Worm (Caenorhabditis elegans) whole organism, L4 larva: ENCODE measurements around the gene hmg-1.1.
A peak's percentile ranks its signal among the peaks of the same experiment; 100 is the strongest.

Experiments used
- F26F4.8 ChIP-seq: fragments of 200-800 bp; sonication (Bioruptor generic); conservative IDR thresholded peaks from 2 replicates; pipeline ENCODE4 v1.3.6; 2022; ENCODE audit warnings: missing genetic modification characterization, missing compliant biosample characterization
- F37D6.2 ChIP-seq: sonication (generic microtip); optimal IDR thresholded peaks from 2 replicates; lab custom pipeline; 2016; ENCODE audit warnings: mild to moderate bottlenecking, missing genetic modification characterization, missing compliant biosample characterization
- R02D3.7 ChIP-seq: fragments of 150-350 bp; sonication (generic microtip); optimal IDR thresholded peaks from 3 replicates; lab custom pipeline; 2014; ENCODE audit warnings: missing biosample characterization, missing genetic modification characterization
- T20F7.1 ChIP-seq: fragments of 200-800 bp; sonication (Bioruptor generic); optimal IDR thresholded peaks from 2 replicates; lab custom pipeline; 2018; ENCODE audit warnings: mild to moderate bottlenecking, missing genetic modification characterization, missing compliant biosample characterization
- T26A8.4 ChIP-seq: fragments of 200-800 bp; sonication (Bioruptor generic); IDR thresholded peaks from 2 replicates; pipeline ENCODE4 v1.3.6; 2022; ENCODE audit warnings: missing genetic modification characterization, missing compliant biosample characterization
- aha-1 ChIP-seq: fragments of 150-350 bp; peaks from one replicate; lab custom pipeline; 2014; ENCODE audit warnings: missing biosample characterization, missing genetic modification characterization
- ama-1 ChIP-seq: fragments of 150-350 bp; optimal IDR thresholded peaks from 2 replicates; lab custom pipeline; 2014; ENCODE audit warnings: inconsistent platforms, mixed read lengths
- ceh-20 ChIP-seq: fragments of 200-800 bp; sonication (Bioruptor generic); IDR thresholded peaks from 2 replicates; pipeline ENCODE4 v1.3.6; 2022; ENCODE audit warnings: missing genetic modification reagents, missing genetic modification characterization, missing compliant biosample characterization
- ceh-32 ChIP-seq: sonication (generic microtip); optimal IDR thresholded peaks from 2 replicates; lab custom pipeline; 2016; ENCODE audit warnings: mild to moderate bottlenecking, missing genetic modification characterization, missing compliant biosample characterization; ENCODE audit not compliant: poor library complexity
- cey-2 ChIP-seq: sonication (generic microtip); optimal IDR thresholded peaks from 3 replicates; lab custom pipeline; 2017; ENCODE audit warnings: missing genetic modification characterization, mild to moderate bottlenecking, missing compliant biosample characterization, antibody characterized with exemption, borderline replicate concordance; ENCODE audit not compliant: insufficient read depth
- ctbp-1 ChIP-seq: fragments of 200-800 bp; sonication (Bioruptor generic); IDR thresholded peaks from 2 replicates; pipeline ENCODE4 v1.3.6; 2022; ENCODE audit warnings: missing genetic modification reagents, missing genetic modification characterization, missing compliant biosample characterization
- daf-12 ChIP-seq: fragments of 150-350 bp; optimal IDR thresholded peaks from 2 replicates; lab custom pipeline; 2014; ENCODE audit warnings: missing biosample characterization, missing genetic modification reagents, missing genetic modification characterization
- daf-8 ChIP-seq: fragments of 200-800 bp; sonication (Bioruptor generic); IDR thresholded peaks from 2 replicates; pipeline ENCODE4 v1.3.6; 2022; ENCODE audit warnings: missing genetic modification characterization, missing compliant biosample characterization
- dmd-6 ChIP-seq: fragments of 200-800 bp; sonication (Bioruptor generic); IDR thresholded peaks from 2 replicates; pipeline ENCODE4 v1.3.6; 2022; ENCODE audit warnings: missing genetic modification reagents, missing genetic modification characterization, missing compliant biosample characterization
- dmd-9 ChIP-seq: fragments of 200-800 bp; sonication (Bioruptor generic); IDR thresholded peaks from 2 replicates; pipeline ENCODE4 v1.3.6; 2022; ENCODE audit warnings: missing genetic modification reagents, missing genetic modification characterization, missing compliant biosample characterization
- duxl-1 ChIP-seq: sonication (generic microtip); optimal IDR thresholded peaks from 2 replicates; lab custom pipeline; 2016; ENCODE audit warnings: mild to moderate bottlenecking, missing genetic modification characterization, moderate library complexity, missing compliant biosample characterization; ENCODE audit not compliant: poor library complexity
- egl-27 ChIP-seq: sonication (generic microtip); optimal IDR thresholded peaks from 3 replicates; lab custom pipeline; 2017; ENCODE audit warnings: missing biosample characterization, missing genetic modification reagents, missing genetic modification characterization
- fos-1 ChIP-seq: fragments of 150-350 bp; optimal IDR thresholded peaks from 2 replicates; lab custom pipeline; 2014; ENCODE audit warnings: missing biosample characterization, missing genetic modification characterization
- gei-8 ChIP-seq: fragments of 200-800 bp; sonication (Bioruptor generic); optimal IDR thresholded peaks from 2 replicates; lab custom pipeline; 2018; ENCODE audit warnings: mild to moderate bottlenecking, missing genetic modification characterization, missing compliant biosample characterization
- hif-1 ChIP-seq, 2 experiments: sonication (generic microtip); optimal IDR thresholded peaks; 2 replicates each; lab custom pipeline; 2016 to 2017; ENCODE audit warnings: missing compliant biosample characterization in 2 of 2, missing genetic modification characterization in 2 of 2, missing genetic modification reagents in 2 of 2, missing genotype in 2 of 2, mild to moderate bottlenecking in 1 of 2
- hlh-30 ChIP-seq: sonication (generic microtip); optimal IDR thresholded peaks from 2 replicates; lab custom pipeline; 2017; ENCODE audit warnings: antibody characterized with exemption, mild to moderate bottlenecking, missing genetic modification characterization, missing compliant biosample characterization; ENCODE audit not compliant: insufficient read depth
- lim-7 ChIP-seq: fragments of 200-800 bp; sonication (Bioruptor generic); IDR thresholded peaks from 2 replicates; pipeline ENCODE4 v1.3.6; 2022; ENCODE audit warnings: missing genetic modification characterization, missing compliant biosample characterization
- lin-1 ChIP-seq: fragments of 200-800 bp; sonication (Bioruptor generic); IDR thresholded peaks from 2 replicates; pipeline ENCODE4 v1.3.6; 2022; ENCODE audit warnings: missing genetic modification reagents, missing genetic modification characterization, missing compliant biosample characterization
- lin-38 ChIP-seq: fragments of 200-800 bp; sonication (Bioruptor generic); IDR thresholded peaks from 2 replicates; pipeline ENCODE4 v1.3.6; 2022; ENCODE audit warnings: missing genetic modification reagents, missing genetic modification characterization, missing compliant biosample characterization
- lsy-2 ChIP-seq, 2 experiments: fragments of 150-350 bp in 1 of 2; sonication (generic microtip) in 1 of 2; optimal IDR thresholded peaks; 2 replicates each; lab custom pipeline; 2014 to 2017; ENCODE audit warnings: missing biosample characterization in 2 of 2, missing genetic modification characterization in 2 of 2
- madf-9 ChIP-seq: fragments of 200-800 bp; sonication (Bioruptor generic); conservative IDR thresholded peaks from 2 replicates; pipeline ENCODE4 v1.3.6; 2022; ENCODE audit warnings: missing genetic modification reagents, missing genetic modification characterization, missing compliant biosample characterization
- mes-2 ChIP-seq: sonication (generic microtip); optimal IDR thresholded peaks from 2 replicates; lab custom pipeline; 2016; ENCODE audit warnings: missing genotype, mild to moderate bottlenecking, missing genetic modification characterization, missing compliant biosample characterization; ENCODE audit not compliant: poor library complexity, severe bottlenecking
- mxl-3 ChIP-seq: fragments of 200-800 bp; sonication (Bioruptor generic); optimal IDR thresholded peaks from 2 replicates; lab custom pipeline; 2018; ENCODE audit warnings: mild to moderate bottlenecking, missing genetic modification characterization, missing compliant biosample characterization
- nhr-10 ChIP-seq: fragments of 150-350 bp; optimal IDR thresholded peaks from 2 replicates; lab custom pipeline; 2014; ENCODE audit warnings: missing biosample characterization, missing genetic modification characterization
- nhr-111 ChIP-seq: fragments of 200-800 bp; sonication (Bioruptor generic); optimal IDR thresholded peaks from 2 replicates; lab custom pipeline; 2018; ENCODE audit warnings: mild to moderate bottlenecking, missing genetic modification characterization, missing compliant biosample characterization
- nhr-25 ChIP-seq: sonication (generic microtip); optimal IDR thresholded peaks from 2 replicates; lab custom pipeline; 2017; ENCODE audit warnings: missing genetic modification characterization, mild to moderate bottlenecking, missing compliant biosample characterization, antibody characterized with exemption, moderate library complexity, borderline replicate concordance; ENCODE audit not compliant: insufficient read depth
- nhr-28 ChIP-seq: fragments of 150-350 bp; optimal IDR thresholded peaks from 2 replicates; lab custom pipeline; 2014; ENCODE audit warnings: missing biosample characterization, missing genetic modification characterization
- nhr-42 ChIP-seq: fragments of 200-800 bp; sonication (Bioruptor generic); IDR thresholded peaks from 2 replicates; pipeline ENCODE4 v1.3.6; 2022; ENCODE audit warnings: missing genetic modification characterization, missing compliant biosample characterization
- nhr-76 ChIP-seq: fragments of 150-350 bp; optimal IDR thresholded peaks from 2 replicates; lab custom pipeline; 2014; ENCODE audit warnings: missing biosample characterization, missing genetic modification characterization
- nhr-77 ChIP-seq: fragments of 150-350 bp; optimal IDR thresholded peaks from 2 replicates; lab custom pipeline; 2014; ENCODE audit warnings: missing biosample characterization, missing genetic modification characterization
- php-3 ChIP-seq: fragments of 200-800 bp; sonication (Bioruptor generic); IDR thresholded peaks from 2 replicates; pipeline ENCODE4 v1.3.6; 2022; ENCODE audit warnings: missing genetic modification reagents, missing genetic modification characterization, missing compliant biosample characterization
- pqm-1 ChIP-seq: sonication (generic microtip); optimal IDR thresholded peaks from 2 replicates; lab custom pipeline; 2017; ENCODE audit warnings: missing biosample characterization, missing genetic modification characterization
- set-16 ChIP-seq: fragments of 200-800 bp; sonication (Bioruptor generic); IDR thresholded peaks from 2 replicates; pipeline ENCODE4 v1.3.6; 2022; ENCODE audit warnings: missing genetic modification reagents, missing genetic modification characterization, missing compliant biosample characterization
- skn-1 ChIP-seq: fragments of 150-350 bp; optimal IDR thresholded peaks from 2 replicates; lab custom pipeline; 2014; ENCODE audit warnings: missing biosample characterization, missing genetic modification characterization
- spr-1 ChIP-seq: sonication (generic microtip); optimal IDR thresholded peaks from 2 replicates; lab custom pipeline; 2016; ENCODE audit warnings: mild to moderate bottlenecking, missing genetic modification characterization, missing compliant biosample characterization
- tra-1 ChIP-seq: fragments of 200-800 bp; sonication (Bioruptor generic); IDR thresholded peaks from 2 replicates; pipeline ENCODE4 v1.3.6; 2022; ENCODE audit warnings: missing genetic modification reagents, missing genetic modification characterization, missing compliant biosample characterization
- unc-62 ChIP-seq, 3 experiments: fragments of 150-350 bp in 1 of 3; sonication (generic microtip); optimal IDR thresholded peaks in 2 of 3; peaks in 1 of 3; 1 replicate in 1 of 3; 2 replicates in 2 of 3; lab custom pipeline; 2014 to 2017; ENCODE audit warnings: missing biosample characterization in 3 of 3, missing genetic modification characterization in 3 of 3, missing genetic modification reagents in 3 of 3, missing genotype in 1 of 3
- zag-1 ChIP-seq: fragments of 150-350 bp; optimal IDR thresholded peaks from 2 replicates; lab custom pipeline; 2014; ENCODE audit warnings: missing biosample characterization, missing genetic modification characterization
- zip-11 ChIP-seq: fragments of 200-800 bp; sonication (Bioruptor generic); IDR thresholded peaks from 2 replicates; pipeline ENCODE4 v1.3.6; 2022; ENCODE audit warnings: missing genetic modification characterization, missing compliant biosample characterization

Gene hmg-1.1

DNA sequence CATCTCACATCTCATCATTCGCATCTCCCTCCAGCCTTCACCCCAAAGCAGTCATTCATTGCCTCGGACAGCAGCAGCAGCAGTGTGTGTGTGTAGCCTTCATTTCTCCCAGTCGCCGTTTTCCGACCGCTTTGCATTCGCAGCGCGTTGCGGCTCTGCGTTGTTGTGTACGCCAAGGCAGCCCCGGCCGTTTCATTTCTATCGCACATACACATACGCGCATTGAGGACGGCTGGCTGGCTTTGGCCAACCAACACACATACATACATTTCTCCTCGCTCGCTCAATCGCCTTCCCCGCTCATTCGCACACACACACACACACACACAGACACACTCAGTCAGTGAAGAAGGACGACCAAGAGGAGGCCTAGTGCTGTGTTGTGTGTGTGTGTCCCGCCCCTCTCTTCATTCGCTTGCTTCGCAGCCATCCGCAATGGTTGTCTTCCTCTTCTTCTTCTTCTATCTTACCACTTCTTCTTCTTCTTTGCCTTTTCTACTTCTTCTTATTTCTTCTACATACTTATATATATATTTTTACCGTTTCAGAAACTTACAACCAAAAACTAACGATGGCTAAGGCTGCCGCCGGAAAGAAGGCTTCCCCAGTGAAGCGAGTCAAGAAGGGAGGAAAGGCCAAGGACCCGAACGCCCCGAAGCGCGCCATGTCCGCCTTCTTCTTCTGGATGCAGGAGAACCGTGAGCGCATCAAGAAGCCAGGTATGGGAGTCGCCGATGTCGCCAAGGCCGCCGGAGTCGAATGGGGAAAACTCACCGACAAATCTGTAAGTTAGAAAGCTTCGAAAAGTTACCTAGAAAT is at the start of gene hmg-1.1 (continued):
- TF ChIP-seq mxl-3 (GFP tag; lab: Kevin White, UChicago) (peak; percentile 91), duxl-1 (tag; lab: Kevin White, UChicago) (peak; percentile 42), T20F7.1 (GFP tag; lab: Kevin White, UChicago) (peak; percentile 76), ama-1 (lab: Kevin White, UChicago) (peak; percentile 40), nhr-111 (GFP tag; lab: Kevin White, UChicago) (peak; percentile 5), pqm-1 (tag; lab: Kevin White, UChicago) (peak; percentile 22), spr-1 (tag; lab: Kevin White, UChicago) (peak; percentile 43), ceh-32 (no peak), mes-2 (tag; lab: Kevin White, UChicago) (peak; percentile 44), egl-27 (no peak), dmd-6 (peak; percentile 71), madf-9 (GFP tag; lab: Robert Waterston, UW) (peak; percentile 40; the same call in 1 of the 2 replicates), hlh-30 (tag; lab: Kevin White, UChicago) (peak; percentile 34), R02D3.7 (tag; lab: Kevin White, UChicago) (no peak), nhr-42 (GFP tag; lab: Robert Waterston, UW) (peak; percentile 63; the same call in 1 of the 2 replicates), T26A8.4 (GFP tag; lab: Robert Waterston, UW) (peak; percentile 62; the same call in 1 of the 2 replicates), cey-2 (tag; lab: Kevin White, UChicago) (no peak), fos-1 (no peak), unc-62 (GFP tag; optimal IDR thresholded peaks at IDR 0.05 in 1 of 2; lab: Kevin White, UChicago) (peak in 1 of 2 experiments; percentile 99), unc-62 (tag; optimal IDR thresholded peaks at IDR 0.05; lab: Kevin White, UChicago) (no peak), ctbp-1 (peak; percentile 83), nhr-77 (tag; lab: Kevin White, UChicago) (peak; percentile 94), lin-1 (GFP tag; lab: Robert Waterston, UW) (peak; percentile 66), nhr-10 (tag; lab: Kevin White, UChicago) (peak; percentile 44), tra-1 (GFP tag; lab: Robert Waterston, UW) (peak; percentile 65), php-3 (GFP tag; lab: Robert Waterston, UW) (peak; percentile 53; the same call in 1 of the 2 replicates), dmd-9 (no peak), zip-11 (GFP tag; lab: Robert Waterston, UW) (no peak), hif-1 (tag; optimal IDR thresholded peaks at IDR 0.05; lab: Kevin White, UChicago) (peak; percentile 56 to 89), ceh-20 (GFP tag; lab: Robert Waterston, UW) (peak; percentile 55; the same call in 1 of the 2 replicates), set-16 (GFP tag; lab: Robert Waterston, UW) (peak; percentile 83), lin-38 (peak; percentile 57; the same call in 1 of the 2 replicates), skn-1 (tag; lab: Kevin White, UChicago) (no peak)

DNA sequence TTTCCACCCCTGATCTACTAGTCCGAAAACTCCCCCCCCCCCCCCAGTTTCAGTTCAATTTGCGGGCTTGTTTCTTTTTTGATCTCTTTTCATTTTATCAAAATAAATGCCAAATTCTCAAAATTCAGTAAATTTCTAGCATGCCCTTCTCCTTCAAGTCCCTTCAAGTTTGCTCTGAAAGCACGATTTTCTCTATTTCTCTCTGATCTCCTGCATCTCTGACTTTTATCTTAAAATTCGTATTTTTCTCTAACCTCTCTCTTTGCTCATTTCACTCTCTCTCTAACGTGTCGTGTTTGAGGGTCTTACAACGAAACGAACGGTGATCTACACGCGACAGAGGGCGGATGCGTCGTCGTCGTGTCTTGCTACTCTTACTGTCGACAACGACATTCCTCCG is 45.2 kb upstream of the hmg-1.1 start, which contains the start of gene ace-3:
TSS of gene ace-3 (plus strand) at position 301 of the 400 bp plus-strand sequence.
- no peak for TF ChIP-seq nhr-10 (tag; lab: Kevin White, UChicago)
- peak in 1 of 2 experiments; percentile 27 for TF ChIP-seq unc-62 (GFP tag; optimal IDR thresholded peaks at IDR 0.05 in 1 of 2; lab: Kevin White, UChicago)
- TF ChIP-seq unc-62 (tag; optimal IDR thresholded peaks at IDR 0.05; lab: Kevin White, UChicago): no peak
- no peak for TF ChIP-seq ceh-20 (GFP tag; lab: Robert Waterston, UW)

ce11 chrII:14206211-14206610 is 44.3 kb upstream of the hmg-1.1 start:
- TF ChIP-seq zag-1 (tag; lab: Kevin White, UChicago) (no peak), mxl-3 (GFP tag; lab: Kevin White, UChicago) (no peak), daf-12 (tag; lab: Kevin White, UChicago) (no peak), F26F4.8 (GFP tag; lab: Robert Waterston, UW) (no peak), gei-8 (GFP tag; lab: Kevin White, UChicago) (no peak), fos-1 (no peak), daf-8 (GFP tag; lab: Robert Waterston, UW) (no peak), duxl-1 (tag; lab: Kevin White, UChicago) (no peak), nhr-76 (tag; lab: Kevin White, UChicago) (no peak), aha-1 (tag; lab: Kevin White, UChicago) (no peak), lsy-2 (tag; optimal IDR thresholded peaks at IDR 0.05; lab: Kevin White, UChicago) (no peak), nhr-25 (tag; lab: Kevin White, UChicago) (no peak), nhr-28 (tag; lab: Kevin White, UChicago) (no peak), lim-7 (no peak), F37D6.2 (no peak)
